Fruit fly (Drosophila melanogaster) Kc167 (cell line): ENCODE data around the gene Nup98-96.

ENCODE experiments used
- Sin3A ChIP-seq: fragments of >200 bp; optimal IDR thresholded peaks from 2 replicates; lab custom pipeline; 2018; ENCODE audit warnings: missing external identifiers
- h ChIP-seq: fragments of >200 bp; optimal IDR thresholded peaks from 3 replicates; lab custom pipeline; 2018; ENCODE audit warnings: missing external identifiers

DNA sequence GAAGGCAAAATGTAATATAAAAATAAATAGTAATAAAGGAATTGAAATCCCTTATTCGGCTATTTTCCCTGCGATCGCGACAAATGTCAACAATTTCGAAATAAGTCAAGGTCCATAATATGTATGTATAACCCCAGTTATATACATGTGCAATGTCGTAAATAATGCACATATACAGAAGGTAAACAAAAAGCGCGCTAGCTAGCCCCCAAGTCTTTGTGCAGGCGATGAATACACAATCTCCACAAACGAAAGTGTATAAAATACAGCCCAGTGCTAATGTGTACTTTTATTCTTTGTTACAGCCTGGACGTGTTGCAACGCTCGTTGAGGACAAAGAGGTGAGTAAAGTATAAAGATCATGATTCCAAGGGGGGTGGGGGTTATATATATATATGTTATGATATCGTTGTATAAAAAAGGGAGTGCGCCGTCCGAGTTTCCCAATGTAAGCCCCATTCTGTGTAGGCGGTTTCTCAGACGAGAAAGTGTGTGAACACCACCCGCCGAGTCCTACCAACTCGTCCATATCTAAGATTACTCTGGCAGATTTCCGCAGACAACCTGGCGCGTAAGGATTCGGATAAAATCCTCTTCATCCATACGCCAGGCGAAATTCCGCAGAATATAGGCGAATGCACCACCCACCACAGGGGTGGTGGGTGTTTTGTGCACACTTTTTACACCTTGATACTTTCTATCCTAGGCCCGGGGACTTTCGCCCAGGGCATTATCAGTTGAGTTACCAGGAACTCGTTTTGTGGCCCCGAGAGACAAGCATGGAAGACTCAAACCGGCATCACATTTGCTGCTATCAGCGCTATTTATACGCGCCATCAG is 51.6 kb downstream of the Nup98-96 start:
- no peak for TF ChIP-seq Sin3A (lab: Kevin White, UChicago)
- TF ChIP-seq h (lab: Kevin White, UChicago): no peak
